Fruit fly (Drosophila melanogaster) whole organism, embryonic: ENCODE data around the gene CG11379.

ENCODE experiments used
- ATbp ChIP-seq: fragments of 200-800 bp; sonication (Bioruptor generic); optimal IDR thresholded peaks from 2 replicates; lab custom pipeline; 2017; ENCODE audit warnings: missing biosample characterization, mild to moderate bottlenecking, missing genetic modification characterization, missing genetic modification reagents
- Atf3 ChIP-seq: fragments of 200-800 bp; sonication (Bioruptor generic); optimal IDR thresholded peaks from 3 replicates; lab custom pipeline; 2016; ENCODE audit warnings: missing biosample characterization, missing genetic modification characterization
- BEAF-32 ChIP-seq: fragments of 200-800 bp; sonication (Bioruptor generic); optimal IDR thresholded peaks from 3 replicates; lab custom pipeline; 2017; ENCODE audit warnings: missing biosample characterization, missing genetic modification characterization, mild to moderate bottlenecking, moderate library complexity, missing genetic modification reagents
- CG10274 ChIP-seq: fragments of 200-800 bp; sonication (Bioruptor generic); optimal IDR thresholded peaks from 3 replicates; lab custom pipeline; 2017; ENCODE audit warnings: missing biosample characterization, mild to moderate bottlenecking, missing genetic modification characterization
- CG10431 ChIP-seq: fragments of 200-800 bp; sonication (Bioruptor generic); optimal IDR thresholded peaks from 3 replicates; lab custom pipeline; 2018; ENCODE audit warnings: missing biosample characterization, mild to moderate bottlenecking, missing genetic modification characterization
- CG10979 ChIP-seq: fragments of 200-800 bp; sonication (Bioruptor generic); optimal IDR thresholded peaks from 2 replicates; lab custom pipeline; 2018; ENCODE audit warnings: missing biosample characterization, mild to moderate bottlenecking, missing genetic modification characterization, moderate library complexity
- CG14441 ChIP-seq: fragments of 200-800 bp; sonication (Bioruptor generic); IDR thresholded peaks from 2 replicates; pipeline ENCODE4 v1.3.6; 2022; ENCODE audit warnings: missing biosample characterization, missing genetic modification characterization
- CG15696 ChIP-seq: fragments of 200-800 bp; sonication (Bioruptor generic); optimal IDR thresholded peaks from 2 replicates; lab custom pipeline; 2019; ENCODE audit warnings: missing biosample characterization, mild to moderate bottlenecking, missing genetic modification characterization, moderate library complexity
- CG17361 ChIP-seq: fragments of 200-800 bp; sonication (Bioruptor generic); IDR thresholded peaks from 3 replicates; pipeline ENCODE4 v1.3.6; 2022; ENCODE audit warnings: missing biosample characterization, missing genetic modification characterization
- CG1832 ChIP-seq: fragments of 200-800 bp; sonication (Bioruptor generic); optimal IDR thresholded peaks from 2 replicates; lab custom pipeline; 2017; ENCODE audit warnings: missing biosample characterization, mild to moderate bottlenecking, missing genetic modification characterization, inconsistent platforms
- CG18764 ChIP-seq: fragments of 200-800 bp; sonication (Bioruptor generic); optimal IDR thresholded peaks from 3 replicates; lab custom pipeline; 2016; ENCODE audit warnings: missing biosample characterization, missing genetic modification characterization
- CG30020 ChIP-seq: fragments of 200-800 bp; optimal IDR thresholded peaks from 2 replicates; lab custom pipeline; 2019; ENCODE audit warnings: missing biosample characterization, mild to moderate bottlenecking, missing genetic modification characterization, moderate library complexity
- CG31441 ChIP-seq: fragments of 200-800 bp; sonication (Bioruptor generic); IDR thresholded peaks from 2 replicates; pipeline ENCODE4 v1.3.6; 2022; ENCODE audit warnings: missing biosample characterization, missing genetic modification characterization
- CG32532 ChIP-seq: fragments of 200-800 bp; sonication (Bioruptor generic); IDR thresholded peaks from 2 replicates; pipeline ENCODE4 v1.3.6; 2022; ENCODE audit warnings: missing biosample characterization, missing genetic modification characterization
- CG6791 ChIP-seq: fragments of 200-800 bp; sonication (Bioruptor generic); IDR thresholded peaks from 3 replicates; pipeline ENCODE4 v1.3.6; 2022; ENCODE audit warnings: missing biosample characterization, missing genetic modification characterization; ENCODE audit not compliant: partially characterized antibody
- CG7745 ChIP-seq: fragments of 200-800 bp; sonication (Bioruptor generic); optimal IDR thresholded peaks from 2 replicates; lab custom pipeline; 2018; ENCODE audit warnings: missing biosample characterization, mild to moderate bottlenecking, missing genetic modification characterization, moderate library complexity
- CG7839 ChIP-seq: fragments of 200-800 bp; sonication (Bioruptor generic); optimal IDR thresholded peaks from 3 replicates; lab custom pipeline; 2018; ENCODE audit warnings: missing biosample characterization, mild to moderate bottlenecking, missing genetic modification characterization, moderate library complexity
- CG7963 ChIP-seq: fragments of 200-800 bp; sonication (Bioruptor generic); IDR thresholded peaks from 3 replicates; pipeline ENCODE4 v1.3.6; 2022; ENCODE audit warnings: missing biosample characterization, missing genetic modification characterization; ENCODE audit not compliant: partially characterized antibody
- CG8388 ChIP-seq: fragments of 200-800 bp; sonication (Bioruptor generic); optimal IDR thresholded peaks from 2 replicates; lab custom pipeline; 2019; ENCODE audit warnings: missing biosample characterization, mild to moderate bottlenecking, missing genetic modification characterization, moderate library complexity
- CG8765 ChIP-seq: fragments of 200-800 bp; sonication (Bioruptor generic); IDR thresholded peaks from 2 replicates; pipeline ENCODE4 v1.3.6; 2022; ENCODE audit warnings: missing biosample characterization, missing genetic modification characterization
- CG8944 ChIP-seq: fragments of 200-800 bp; sonication (Bioruptor generic); optimal IDR thresholded peaks from 3 replicates; lab custom pipeline; 2016; ENCODE audit warnings: missing biosample characterization, missing genetic modification characterization
- Chrac-16 ChIP-seq: fragments of 200-800 bp; sonication (Bioruptor generic); optimal IDR thresholded peaks from 3 replicates; lab custom pipeline; 2016; ENCODE audit warnings: missing biosample characterization, missing genetic modification characterization
- Dbx ChIP-seq: fragments of 200-800 bp; sonication (Bioruptor generic); IDR thresholded peaks from 3 replicates; pipeline ENCODE4 v1.3.6; 2022; ENCODE audit warnings: missing biosample characterization, missing genetic modification characterization
- HLH4C ChIP-seq: fragments of 200-800 bp; sonication (Bioruptor generic); IDR thresholded peaks from 3 replicates; pipeline ENCODE4 v1.3.6; 2022; ENCODE audit warnings: missing biosample characterization, missing genetic modification characterization; ENCODE audit not compliant: partially characterized antibody
- Hr78 ChIP-seq, 2 experiments: fragments of 200-800 bp in 1 of 2; fragments of >200 bp in 1 of 2; sonication (Bioruptor generic) in 1 of 2; optimal IDR thresholded peaks; 2 replicates each; lab custom pipeline; 2017 to 2019; ENCODE audit warnings: missing biosample characterization in 2 of 2, missing genetic modification characterization in 2 of 2, mild to moderate bottlenecking in 1 of 2, moderate library complexity in 1 of 2
- Poxn ChIP-seq: fragments of 200-800 bp; sonication (Bioruptor generic); IDR thresholded peaks from 2 replicates; pipeline ENCODE4 v1.3.6; 2022; ENCODE audit warnings: missing biosample characterization, missing genetic modification characterization
- Xrp1 ChIP-seq: fragments of 200-800 bp; sonication (Bioruptor generic); IDR thresholded peaks from 2 replicates; pipeline ENCODE4 v1.3.6; 2022; ENCODE audit warnings: missing biosample characterization, missing genetic modification characterization
- az2 ChIP-seq: fragments of 200-800 bp; sonication (Bioruptor generic); optimal IDR thresholded peaks from 3 replicates; lab custom pipeline; 2016; ENCODE audit warnings: missing biosample characterization, missing genetic modification characterization
- bab2 ChIP-seq: fragments of 200-800 bp; sonication (Bioruptor generic); optimal IDR thresholded peaks from 2 replicates; lab custom pipeline; 2016; ENCODE audit warnings: missing biosample characterization, missing genetic modification characterization
- cad ChIP-seq: fragments of >200 bp; optimal IDR thresholded peaks from 2 replicates; lab custom pipeline; 2017; ENCODE audit warnings: missing biosample characterization, missing genetic modification characterization
- corto ChIP-seq: fragments of 200-800 bp; sonication (Bioruptor generic); optimal IDR thresholded peaks from 2 replicates; lab custom pipeline; 2016; ENCODE audit warnings: missing biosample characterization, mild to moderate bottlenecking, missing genetic modification characterization, moderate library complexity
- croc ChIP-seq: fragments of 200-800 bp; sonication (Bioruptor generic); conservative IDR thresholded peaks from 3 replicates; pipeline ENCODE4 v1.3.6; 2022; ENCODE audit warnings: missing biosample characterization, missing genetic modification characterization
- dimm ChIP-seq: fragments of 200-800 bp; sonication (Bioruptor generic); IDR thresholded peaks from 2 replicates; pipeline ENCODE4 v1.3.6; 2022; ENCODE audit warnings: missing biosample characterization, missing genetic modification characterization
- dm ChIP-seq: fragments of 200-800 bp; sonication (Bioruptor generic); optimal IDR thresholded peaks from 3 replicates; lab custom pipeline; 2016; ENCODE audit warnings: missing biosample characterization, missing genetic modification characterization
- fd102C ChIP-seq: fragments of 200-800 bp; sonication (Bioruptor generic); optimal IDR thresholded peaks from 2 replicates; lab custom pipeline; 2018; ENCODE audit warnings: missing biosample characterization, mild to moderate bottlenecking, missing genetic modification characterization, moderate library complexity
- gcm ChIP-seq: fragments of 200-800 bp; sonication (Bioruptor generic); optimal IDR thresholded peaks from 2 replicates; lab custom pipeline; 2019; ENCODE audit warnings: missing biosample characterization, mild to moderate bottlenecking, missing genetic modification characterization, moderate library complexity
- kni ChIP-seq: fragments of 200-800 bp; sonication (Bioruptor generic); optimal IDR thresholded peaks from 3 replicates; lab custom pipeline; 2017; ENCODE audit warnings: mild to moderate bottlenecking, missing biosample characterization, missing genetic modification reagents, missing genetic modification characterization
- lola ChIP-seq, 3 experiments: fragments of >200 bp in 2 of 3; fragments of 200-800 bp in 1 of 3; sonication (Bioruptor generic) in 1 of 3; optimal IDR thresholded peaks; 2 replicates each; lab custom pipeline; 2017 to 2019; ENCODE audit warnings: missing biosample characterization in 3 of 3, missing genetic modification characterization in 3 of 3, mild to moderate bottlenecking in 1 of 3, moderate library complexity in 1 of 3
- org-1 ChIP-seq: fragments of 200-800 bp; sonication (Bioruptor generic); optimal IDR thresholded peaks from 2 replicates; lab custom pipeline; 2017; ENCODE audit warnings: missing biosample characterization, missing genetic modification characterization
- p53 ChIP-seq: fragments of 200-800 bp; sonication (Bioruptor generic); optimal IDR thresholded peaks from 2 replicates; lab custom pipeline; 2016; ENCODE audit warnings: missing biosample characterization, missing genetic modification characterization
- peb ChIP-seq: fragments of 200-800 bp; sonication (Bioruptor generic); IDR thresholded peaks from 2 replicates; pipeline ENCODE4 v1.3.6; 2022; ENCODE audit warnings: missing biosample characterization, missing genetic modification characterization
- pnt ChIP-seq: fragments of 200-800 bp; sonication (Bioruptor generic); optimal IDR thresholded peaks from 3 replicates; lab custom pipeline; 2016; ENCODE audit warnings: missing biosample characterization, missing genetic modification characterization
- ranshi ChIP-seq: fragments of 200-800 bp; sonication (Bioruptor generic); IDR thresholded peaks from 2 replicates; pipeline ENCODE4 v1.3.6; 2022; ENCODE audit warnings: missing biosample characterization, missing genetic modification characterization
- repo ChIP-seq: fragments of 200-800 bp; sonication (Bioruptor generic); optimal IDR thresholded peaks from 2 replicates; lab custom pipeline; 2016; ENCODE audit warnings: missing biosample characterization, missing genetic modification characterization
- run ChIP-seq: fragments of 200-800 bp; sonication (Bioruptor generic); optimal IDR thresholded peaks from 3 replicates; lab custom pipeline; 2018; ENCODE audit warnings: missing biosample characterization, mild to moderate bottlenecking, missing genetic modification characterization
- toy ChIP-seq: fragments of 200-800 bp; sonication (Bioruptor generic); IDR thresholded peaks from 2 replicates; pipeline ENCODE4 v1.3.6; 2022; ENCODE audit warnings: missing biosample characterization, missing genetic modification characterization
- zf30C ChIP-seq: fragments of 200-800 bp; sonication (Bioruptor generic); optimal IDR thresholded peaks from 3 replicates; lab custom pipeline; 2018; ENCODE audit warnings: missing biosample characterization, mild to moderate bottlenecking, missing genetic modification characterization

CG11379 gene

DNA sequence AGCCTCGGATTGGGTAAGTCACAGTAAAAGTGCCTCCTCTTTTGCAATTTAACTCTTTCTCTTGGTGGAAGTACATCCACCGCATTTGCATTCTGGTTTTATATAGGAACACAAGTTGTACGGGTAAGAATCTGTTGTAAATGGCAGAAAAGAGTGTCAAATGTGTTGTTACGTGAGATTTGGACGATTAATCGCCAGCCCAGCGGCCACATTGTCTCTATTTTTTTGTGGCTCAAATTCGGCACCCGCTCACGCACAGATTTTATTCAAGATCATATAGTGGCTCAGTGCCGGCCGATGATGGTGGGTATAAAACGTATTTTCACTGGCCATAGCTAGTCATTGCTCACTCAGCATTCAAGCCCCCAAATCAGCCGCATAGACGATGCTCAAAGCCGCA, 23.5 kb downstream of the CG11379 start, which contains the start of gene CG11381:
CG11381 (plus strand) TSS at position 301 of the 400 bp plus-strand sequence.
- TF ChIP-seq cad (no peak), run (tag; lab: Kevin White, UChicago) (no peak), dm (GFP tag; lab: Kevin White, UChicago) (no peak), toy (no peak), CG7963 (GFP tag; lab: Robert Waterston, UW) (no peak), CG31441 (GFP tag; lab: Robert Waterston, UW) (no peak), pnt (no peak), peb (no peak), az2 (no peak), Chrac-16 (no peak), croc (GFP tag; lab: Robert Waterston, UW) (no peak), CG1832 (GFP tag; lab: Kevin White, UChicago) (no peak), repo (no peak), CG7745 (no peak), ranshi (no peak), CG8944 (GFP tag; lab: Kevin White, UChicago) (no peak), CG32532 (GFP tag; lab: Robert Waterston, UW) (no peak), zf30C (GFP tag; lab: Kevin White, UChicago) (no peak), gcm (GFP tag; lab: Kevin White, UChicago) (no peak), CG30020 (tag; lab: Kevin White, UChicago) (no peak)

DNA sequence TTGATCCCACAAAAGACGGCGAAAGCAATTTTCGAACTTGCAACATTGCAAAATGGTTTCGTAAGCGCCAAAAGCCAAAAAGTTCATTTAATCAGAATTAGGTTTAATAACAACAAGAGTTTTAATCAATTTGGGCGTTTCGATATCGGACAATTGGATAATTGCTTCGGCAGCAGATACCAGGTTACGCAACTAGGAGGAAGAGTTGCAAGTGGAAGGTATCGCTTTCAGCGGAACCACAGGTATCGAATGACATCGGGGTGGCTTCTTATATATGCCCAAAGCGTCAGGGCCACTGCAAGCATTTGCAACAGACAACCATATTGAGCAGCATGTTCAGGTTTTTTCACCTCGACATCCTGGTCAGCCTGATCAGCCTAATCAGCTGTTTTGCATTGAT, 26.5 kb downstream of the CG11379 start, which contains the start of gene CG14624:
CG14624 (plus strand) TSS at position 301 of the 400 bp plus-strand sequence.
- TF ChIP-seq CG7839 (tag; lab: Kevin White, UChicago) (no peak), Xrp1 (GFP tag; lab: Robert Waterston, UW) (no peak), Hr78 (GFP tag; optimal IDR thresholded peaks at IDR 0.05; lab: Kevin White, UChicago) (no peak), bab2 (GFP tag; lab: Kevin White, UChicago) (no peak), p53 (no peak), CG15696 (tag; lab: Kevin White, UChicago) (no peak), Dbx (GFP tag; lab: Robert Waterston, UW) (no peak), fd102C (GFP tag; lab: Kevin White, UChicago) (no peak), CG14441 (GFP tag; lab: Robert Waterston, UW) (no peak), ATbp (GFP tag; lab: Kevin White, UChicago) (no peak), org-1 (no peak), Atf3 (GFP tag; lab: Kevin White, UChicago) (no peak), CG17361 (GFP tag; lab: Robert Waterston, UW) (no peak), CG6791 (GFP tag; lab: Robert Waterston, UW) (no peak)
- TF ChIP-seq, all 482 proteins: peak for 0

DNA sequence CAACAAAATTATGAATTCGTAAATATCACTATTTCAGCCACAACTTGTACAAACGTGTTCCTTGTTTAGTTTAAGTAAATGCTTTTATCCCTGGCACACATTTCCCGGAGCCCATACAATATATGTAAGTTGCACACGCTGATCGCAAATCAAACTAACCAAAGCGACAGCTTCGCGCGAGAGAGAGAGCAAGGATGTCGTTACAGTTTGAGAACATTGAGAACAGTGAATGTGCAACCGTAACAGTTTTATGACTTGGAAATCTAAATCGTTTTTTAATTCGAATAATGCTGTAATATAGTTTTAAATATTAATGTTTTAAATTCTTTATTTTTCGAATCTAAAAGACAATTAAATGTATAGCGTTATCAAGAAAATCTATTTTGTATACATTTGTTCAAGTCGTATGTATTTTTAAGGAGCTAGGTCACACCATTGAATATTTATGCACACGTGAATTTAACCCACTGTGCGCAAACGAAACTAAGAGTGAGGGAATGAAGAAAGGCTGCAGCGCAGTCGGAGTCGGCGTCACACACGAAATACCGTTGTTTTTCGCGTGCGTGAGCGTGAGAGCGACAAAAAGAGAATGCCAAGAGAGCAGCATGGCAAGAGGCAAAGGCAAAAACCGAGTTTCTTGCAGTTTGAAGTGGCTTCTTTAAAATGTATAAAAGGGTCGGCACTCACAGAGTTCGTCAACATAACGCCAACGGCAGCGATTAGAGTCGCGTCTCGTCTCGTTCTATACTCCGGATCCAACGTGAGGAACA, 29.5 kb downstream of the CG11379 start, which contains the start of gene CG11382:
CG11382 (plus strand) TSS at position 720 of the 770 bp plus-strand sequence.
- no peak for TF ChIP-seq corto
- peak; percentile 79 for TF ChIP-seq cad
- peak; percentile 5 for TF ChIP-seq CG10979
- peak in 1 of 3 experiments; percentile 2 for TF ChIP-seq lola (GFP tag; optimal IDR thresholded peaks at IDR 0.05; lab: Kevin White, UChicago)
- TF ChIP-seq CG10274 (GFP tag; lab: Kevin White, UChicago): no peak
- TF ChIP-seq Poxn (GFP tag; lab: Robert Waterston, UW): no peak
- TF ChIP-seq CG8765 (GFP tag; lab: Robert Waterston, UW): no peak
- TF ChIP-seq HLH4C (GFP tag; lab: Robert Waterston, UW): no peak
- TF ChIP-seq CG31441 (GFP tag; lab: Robert Waterston, UW): 0 out of 2 replicates have a peak, but pooled peaks have one; percentile 19
- peak; percentile 31 for TF ChIP-seq kni (GFP tag; lab: Kevin White, UChicago)
- no peak for TF ChIP-seq CG10431 (GFP tag; lab: Kevin White, UChicago)
- peak; percentile 20 for TF ChIP-seq CG8388
- peak; percentile 15 for TF ChIP-seq CG15696 (tag; lab: Kevin White, UChicago)
- TF ChIP-seq BEAF-32 (GFP tag; lab: Kevin White, UChicago): peak; percentile 12
- no peak for TF ChIP-seq dimm
- no peak for TF ChIP-seq CG18764 (GFP tag; lab: Kevin White, UChicago)
